Fruit fly (Drosophila melanogaster) whole organism, embryonic: Measurements from ENCODE around the gene Rpp14b.

ENCODE experiments used
- ATbp ChIP-seq: fragments of 200-800 bp; sonication (Bioruptor generic); optimal IDR thresholded peaks from 2 replicates; lab custom pipeline; 2017; ENCODE audit warnings: missing biosample characterization, mild to moderate bottlenecking, missing genetic modification characterization, missing genetic modification reagents
- Aef1 ChIP-seq: fragments of 200-800 bp; sonication (Bioruptor generic); IDR thresholded peaks from 3 replicates; pipeline ENCODE4 v1.3.6; 2022; ENCODE audit warnings: missing biosample characterization, missing genetic modification characterization
- Asciz ChIP-seq: fragments of 200-800 bp; sonication (Bioruptor generic); optimal IDR thresholded peaks from 2 replicates; lab custom pipeline; 2017; ENCODE audit warnings: missing biosample characterization, mild to moderate bottlenecking, missing genetic modification characterization, missing genetic modification reagents
- Bdp1 ChIP-seq: fragments of 200-800 bp; sonication (Bioruptor generic); optimal IDR thresholded peaks from 3 replicates; lab custom pipeline; 2016; ENCODE audit warnings: missing biosample characterization, missing genetic modification characterization
- CG10267 ChIP-seq: fragments of 200-800 bp; sonication (Bioruptor generic); optimal IDR thresholded peaks from 2 replicates; lab custom pipeline; 2018; ENCODE audit warnings: missing biosample characterization, mild to moderate bottlenecking, missing genetic modification characterization, moderate library complexity
- CG11093 ChIP-seq: fragments of 200-800 bp; sonication (Bioruptor generic); IDR thresholded peaks from 3 replicates; pipeline ENCODE4 v1.3.6; 2022; ENCODE audit warnings: missing biosample characterization, missing genetic modification characterization
- CG11504 ChIP-seq: fragments of 200-800 bp; sonication (Bioruptor generic); optimal IDR thresholded peaks from 3 replicates; lab custom pipeline; 2019; ENCODE audit warnings: missing biosample characterization, mild to moderate bottlenecking, missing genetic modification characterization, moderate library complexity
- CG12104 ChIP-seq: fragments of 200-800 bp; sonication (Bioruptor generic); optimal IDR thresholded peaks from 3 replicates; lab custom pipeline; 2016; ENCODE audit warnings: missing biosample characterization, missing genetic modification characterization
- CG12659 ChIP-seq: fragments of 200-800 bp; sonication (Bioruptor generic); optimal IDR thresholded peaks from 3 replicates; lab custom pipeline; 2017; ENCODE audit warnings: mild to moderate bottlenecking, missing biosample characterization, missing genetic modification reagents, missing genetic modification characterization
- CG13287 ChIP-seq: fragments of 200-800 bp; sonication (Bioruptor generic); IDR thresholded peaks from 2 replicates; pipeline ENCODE4 v1.3.6; 2022; ENCODE audit warnings: missing biosample characterization, missing genetic modification characterization; ENCODE audit not compliant: partially characterized antibody
- CG13894 ChIP-seq: fragments of 200-800 bp; sonication (Bioruptor generic); optimal IDR thresholded peaks from 3 replicates; lab custom pipeline; 2018; ENCODE audit warnings: missing biosample characterization, mild to moderate bottlenecking, missing genetic modification characterization, moderate library complexity
- CG14014 ChIP-seq: fragments of 200-800 bp; sonication (Bioruptor generic); IDR thresholded peaks from 2 replicates; pipeline ENCODE4 v1.3.6; 2022; ENCODE audit warnings: missing biosample characterization, missing genetic modification characterization
- CG14441 ChIP-seq: fragments of 200-800 bp; sonication (Bioruptor generic); IDR thresholded peaks from 2 replicates; pipeline ENCODE4 v1.3.6; 2022; ENCODE audit warnings: missing biosample characterization, missing genetic modification characterization
- CG14710 ChIP-seq: fragments of 200-800 bp; sonication (Bioruptor generic); optimal IDR thresholded peaks from 3 replicates; lab custom pipeline; 2019; ENCODE audit warnings: missing biosample characterization, mild to moderate bottlenecking, missing genetic modification characterization, moderate library complexity
- CG16815 ChIP-seq: fragments of 200-800 bp; sonication (Bioruptor generic); optimal IDR thresholded peaks from 3 replicates; lab custom pipeline; 2017; ENCODE audit warnings: missing biosample characterization, mild to moderate bottlenecking, missing genetic modification characterization
- CG17912 ChIP-seq: fragments of 200-800 bp; sonication (Bioruptor generic); optimal IDR thresholded peaks from 2 replicates; lab custom pipeline; 2018; ENCODE audit warnings: missing biosample characterization, mild to moderate bottlenecking, missing genetic modification characterization
- CG2116 ChIP-seq: fragments of 200-800 bp; sonication (Bioruptor generic); optimal IDR thresholded peaks from 3 replicates; lab custom pipeline; 2018; ENCODE audit warnings: missing biosample characterization, mild to moderate bottlenecking, missing genetic modification characterization
- CG2678 ChIP-seq: fragments of 200-800 bp; sonication (Bioruptor generic); optimal IDR thresholded peaks from 3 replicates; lab custom pipeline; 2019; ENCODE audit warnings: missing biosample characterization, mild to moderate bottlenecking, missing genetic modification characterization, moderate library complexity
- CG3407 ChIP-seq: fragments of 200-800 bp; sonication (Bioruptor generic); optimal IDR thresholded peaks from 2 replicates; lab custom pipeline; 2018; ENCODE audit warnings: missing biosample characterization, mild to moderate bottlenecking, missing genetic modification characterization
- CG34422 ChIP-seq: fragments of 200-800 bp; sonication (Bioruptor generic); IDR thresholded peaks from 3 replicates; pipeline ENCODE4 v1.3.6; 2022; ENCODE audit warnings: missing biosample characterization, missing genetic modification characterization
- CG4617 ChIP-seq: fragments of 200-800 bp; sonication (Bioruptor generic); optimal IDR thresholded peaks from 3 replicates; lab custom pipeline; 2016; ENCODE audit warnings: missing biosample characterization, missing genetic modification characterization, borderline replicate concordance
- CG6175 ChIP-seq: fragments of 200-800 bp; sonication (Bioruptor generic); IDR thresholded peaks from 3 replicates; pipeline ENCODE4 v1.3.6; 2022; ENCODE audit warnings: missing biosample characterization, missing genetic modification characterization
- CG6272 ChIP-seq: fragments of 200-800 bp; sonication (Bioruptor generic); IDR thresholded peaks from 2 replicates; pipeline ENCODE4 v1.3.6; 2022; ENCODE audit warnings: missing biosample characterization, missing genetic modification characterization
- CG7556 ChIP-seq: fragments of 200-800 bp; sonication (Bioruptor generic); optimal IDR thresholded peaks from 2 replicates; lab custom pipeline; 2017; ENCODE audit warnings: missing biosample characterization, mild to moderate bottlenecking, missing genetic modification characterization
- CG7987 ChIP-seq: fragments of 200-800 bp; sonication (Bioruptor generic); optimal IDR thresholded peaks from 2 replicates; lab custom pipeline; 2018; ENCODE audit warnings: missing biosample characterization, mild to moderate bottlenecking, missing genetic modification characterization, moderate library complexity
- Camta ChIP-seq: fragments of 200-800 bp; sonication (Bioruptor generic); optimal IDR thresholded peaks from 2 replicates; lab custom pipeline; 2016; ENCODE audit warnings: missing biosample characterization, missing genetic modification characterization
- Chrac-16 ChIP-seq: fragments of 200-800 bp; sonication (Bioruptor generic); optimal IDR thresholded peaks from 3 replicates; lab custom pipeline; 2016; ENCODE audit warnings: missing biosample characterization, missing genetic modification characterization
- Dip2 ChIP-seq: fragments of 200-800 bp; sonication (Bioruptor generic); IDR thresholded peaks from 2 replicates; pipeline ENCODE4 v1.3.6; 2022; ENCODE audit warnings: missing biosample characterization, missing genetic modification characterization
- Drgx ChIP-seq: fragments of 200-800 bp; sonication (Bioruptor generic); IDR thresholded peaks from 2 replicates; pipeline ENCODE4 v1.3.6; 2022; ENCODE audit warnings: missing biosample characterization, missing genetic modification characterization
- HLH3B ChIP-seq: fragments of 200-800 bp; sonication (Bioruptor generic); IDR thresholded peaks from 2 replicates; pipeline ENCODE4 v1.3.6; 2022; ENCODE audit warnings: missing biosample characterization, missing genetic modification characterization
- Hr3 ChIP-seq: fragments of 200-800 bp; sonication (Bioruptor generic); optimal IDR thresholded peaks from 3 replicates; lab custom pipeline; 2016; ENCODE audit warnings: missing biosample characterization, missing genetic modification characterization
- Nf-YA ChIP-seq: fragments of 200-800 bp; sonication (Bioruptor generic); IDR thresholded peaks from 2 replicates; pipeline ENCODE4 v1.3.6; 2022; ENCODE audit warnings: missing biosample characterization, missing genetic modification characterization
- Nf-YC ChIP-seq: fragments of 200-800 bp; optimal IDR thresholded peaks from 3 replicates; lab custom pipeline; 2019; ENCODE audit warnings: missing biosample characterization, mild to moderate bottlenecking, missing genetic modification characterization, moderate library complexity
- Oli ChIP-seq: fragments of 200-800 bp; sonication (Bioruptor generic); optimal IDR thresholded peaks from 2 replicates; lab custom pipeline; 2018; ENCODE audit warnings: missing biosample characterization, mild to moderate bottlenecking, missing genetic modification characterization, moderate library complexity
- Rfx ChIP-seq: fragments of 200-800 bp; sonication (Bioruptor generic); IDR thresholded peaks from 2 replicates; pipeline ENCODE4 v1.3.6; 2022; ENCODE audit warnings: missing biosample characterization, missing genetic modification characterization
- Sry-β ChIP-seq: fragments of 200-800 bp; sonication (Bioruptor generic); optimal IDR thresholded peaks from 2 replicates; lab custom pipeline; 2018; ENCODE audit warnings: missing biosample characterization, mild to moderate bottlenecking, missing genetic modification characterization, moderate library complexity
- al ChIP-seq: fragments of 200-800 bp; sonication (Bioruptor generic); IDR thresholded peaks from 2 replicates; pipeline ENCODE4 v1.3.6; 2022; ENCODE audit warnings: missing biosample characterization, missing genetic modification characterization
- amos ChIP-seq: fragments of 200-800 bp; sonication (Bioruptor generic); IDR thresholded peaks from 2 replicates; pipeline ENCODE4 v1.3.6; 2022; ENCODE audit warnings: missing biosample characterization, missing genetic modification characterization; ENCODE audit not compliant: partially characterized antibody
- bigmax ChIP-seq: fragments of 200-800 bp; sonication (Bioruptor generic); optimal IDR thresholded peaks from 2 replicates; lab custom pipeline; 2018; ENCODE audit warnings: missing biosample characterization, mild to moderate bottlenecking, missing genetic modification characterization
- dpn ChIP-seq, 2 experiments: fragments of 200-800 bp; sonication (Bioruptor generic); optimal IDR thresholded peaks; 3 replicates each; lab custom pipeline; 2016; ENCODE audit warnings: missing biosample characterization in 2 of 2, missing genetic modification characterization in 2 of 2
- eve ChIP-seq, 2 experiments: fragments of >200 bp; optimal IDR thresholded peaks; 2 replicates each; lab custom pipeline; 2017; ENCODE audit warnings: missing biosample characterization in 2 of 2, missing genetic modification characterization in 2 of 2
- gcm2 ChIP-seq: fragments of 200-800 bp; sonication (Bioruptor generic); optimal IDR thresholded peaks from 2 replicates; lab custom pipeline; 2016; ENCODE audit warnings: missing biosample characterization, missing genetic modification characterization
- grau ChIP-seq: fragments of 200-800 bp; optimal IDR thresholded peaks from 3 replicates; lab custom pipeline; 2019; ENCODE audit warnings: missing biosample characterization, mild to moderate bottlenecking, missing genetic modification characterization, moderate library complexity
- gro ChIP-seq: fragments of 200-800 bp; sonication (Bioruptor generic); optimal IDR thresholded peaks from 2 replicates; lab custom pipeline; 2016; ENCODE audit warnings: missing biosample characterization, missing genetic modification characterization
- jumu ChIP-seq: fragments of 200-800 bp; sonication (Bioruptor generic); optimal IDR thresholded peaks from 3 replicates; lab custom pipeline; 2016; ENCODE audit warnings: missing biosample characterization, missing genetic modification characterization
- prd ChIP-seq, 3 experiments: fragments of >200 bp in 2 of 3; fragments of 200-800 bp in 1 of 3; sonication (Bioruptor generic) in 1 of 3; optimal IDR thresholded peaks in 2 of 3; IDR thresholded peaks in 1 of 3; 2 replicates in 2 of 3; 3 replicates in 1 of 3; pipeline versions ENCODE4 v1.3.6 to Lab custom; 2017 to 2022; ENCODE audit warnings: missing biosample characterization in 1 of 3, missing genetic modification characterization in 1 of 3
- repo ChIP-seq: fragments of 200-800 bp; sonication (Bioruptor generic); optimal IDR thresholded peaks from 2 replicates; lab custom pipeline; 2016; ENCODE audit warnings: missing biosample characterization, missing genetic modification characterization
- row ChIP-seq: fragments of 200-800 bp; sonication (Bioruptor generic); IDR thresholded peaks from 3 replicates; pipeline ENCODE4 v1.3.6; 2022; ENCODE audit warnings: missing biosample characterization, missing genetic modification characterization
- slbo ChIP-seq: fragments of 200-800 bp; sonication (Bioruptor generic); IDR thresholded peaks from 2 replicates; pipeline ENCODE4 v1.3.6; 2022; ENCODE audit warnings: missing biosample characterization, missing genetic modification characterization
- zfh2 ChIP-seq: fragments of 200-800 bp; sonication (Bioruptor generic); optimal IDR thresholded peaks from 2 replicates; lab custom pipeline; 2016; ENCODE audit warnings: missing biosample characterization, missing genetic modification characterization

The Rpp14b gene

DNA sequence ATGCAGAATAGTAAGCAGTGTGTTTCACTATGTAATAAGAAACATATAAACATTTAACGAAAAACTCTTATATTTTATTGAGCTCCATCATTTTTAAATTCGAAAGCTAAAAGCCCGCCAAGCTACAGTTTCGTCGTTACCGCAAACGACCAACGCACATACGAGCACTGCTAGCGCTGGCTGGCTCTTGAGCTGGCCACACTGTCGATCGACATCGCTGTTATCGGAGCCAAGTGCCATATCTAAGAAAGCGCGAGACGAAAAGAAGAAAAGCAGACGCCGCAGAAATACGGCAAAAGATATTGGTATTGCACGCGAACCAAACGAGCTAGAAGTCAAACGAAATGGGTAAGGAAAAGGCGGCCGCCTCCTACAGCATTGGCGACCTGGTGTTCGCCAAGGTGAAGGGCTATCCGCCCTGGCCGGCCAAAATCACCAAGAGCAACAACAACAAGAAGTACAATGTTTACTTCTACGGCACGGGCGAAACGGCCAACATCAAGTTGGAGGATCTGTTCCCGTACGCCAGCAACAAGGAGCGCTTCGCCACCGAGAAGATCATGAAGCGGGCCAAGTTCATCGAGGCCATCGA lies 3.2 kb upstream of the Rpp14b start, which contains the start of gene Jasper (continued):
- TF ChIP-seq Dip2 (GFP tag; lab: Robert Waterston, UW) (no peak), Aef1 (GFP tag; lab: Robert Waterston, UW) (no peak), CG11093 (GFP tag; lab: Robert Waterston, UW) (no peak), CG14014 (GFP tag; lab: Robert Waterston, UW) (no peak), bigmax (GFP tag; lab: Kevin White, UChicago) (no peak), Oli (tag; lab: Kevin White, UChicago) (no peak), CG2116 (GFP tag; lab: Kevin White, UChicago) (peak; percentile 82), CG34422 (GFP tag; lab: Robert Waterston, UW) (peak; percentile 67; the same call in 1 of the 3 replicates), CG7987 (no peak), CG12659 (peak; percentile 74), gro (peak; percentile 39), zfh2 (GFP tag; lab: Kevin White, UChicago) (peak; percentile 14), CG2678 (tag; lab: Kevin White, UChicago) (no peak), slbo (GFP tag; lab: Robert Waterston, UW) (peak; percentile 27; the same call in 1 of the 2 replicates), Drgx (no peak), gcm2 (no peak), CG7556 (no peak), Hr3 (GFP tag; lab: Kevin White, UChicago) (no peak), Nf-YC (tag; lab: Kevin White, UChicago) (peak; percentile 36), CG14441 (GFP tag; lab: Robert Waterston, UW) (no peak), jumu (GFP tag; lab: Kevin White, UChicago) (peak; percentile 41), CG13287 (GFP tag; lab: Robert Waterston, UW) (peak; percentile 50; the same call in 1 of the 2 replicates), CG16815 (GFP tag; lab: Kevin White, UChicago) (no peak), CG12104 (GFP tag; lab: Kevin White, UChicago) (no peak), CG17912 (GFP tag; lab: Kevin White, UChicago) (peak; percentile 60), repo (GFP tag; lab: Kevin White, UChicago) (no peak), CG10267 (peak; percentile 60), grau (tag; lab: Kevin White, UChicago) (peak; percentile 16), CG6272 (GFP tag; lab: Robert Waterston, UW) (0 out of 2 replicates have a peak, but pooled peaks have one; percentile 18), CG13894 (tag; lab: Kevin White, UChicago) (peak; percentile 38), HLH3B (GFP tag; lab: Robert Waterston, UW) (no peak), Rfx (peak; percentile 55), row (GFP tag; lab: Robert Waterston, UW) (peak; percentile 42; the same call in 1 of the 3 replicates), al (GFP tag; lab: Robert Waterston, UW) (no peak), eve (GFP tag; optimal IDR thresholded peaks at IDR 0.05; lab: Kevin White, UChicago) (no peak), dpn (GFP tag; optimal IDR thresholded peaks at IDR 0.05; lab: Kevin White, UChicago) (peak in 1 of 2 experiments; percentile 40), CG3407 (GFP tag; lab: Kevin White, UChicago) (no peak), CG11504 (tag; lab: Kevin White, UChicago) (peak; percentile 27), Asciz (GFP tag; lab: Kevin White, UChicago) (no peak), prd (optimal IDR thresholded peaks at IDR 0.05; lab: Kevin White, UChicago) (no peak), prd (GFP tag; IDR thresholded peaks at IDR 0.05; lab: Robert Waterston, UW) (0 out of 3 replicates have a peak, but pooled peaks have one; percentile 12), Bdp1 (GFP tag; lab: Kevin White, UChicago) (peak; percentile 5), CG6175 (no peak), CG4617 (GFP tag; lab: Kevin White, UChicago) (peak; percentile 70), amos (peak; percentile 56; the same call in 1 of the 2 replicates), Nf-YA (GFP tag; lab: Robert Waterston, UW) (no peak), CG14710 (tag; lab: Kevin White, UChicago) (peak; percentile 68), ATbp (GFP tag; lab: Kevin White, UChicago) (no peak), Chrac-16 (GFP tag; lab: Kevin White, UChicago) (no peak), Camta (GFP tag; lab: Kevin White, UChicago) (no peak), Sry-β (GFP tag; lab: Kevin White, UChicago) (peak; percentile 62)
